Worm (Caenorhabditis elegans) whole organism, L4/young adult: ENCODE data around the gene F56C4.4.

Source experiments
- dao-5 ChIP-seq: sonication (generic microtip); optimal IDR thresholded peaks from 2 replicates; lab custom pipeline; 2016; ENCODE audit warnings: missing genotype, missing genetic modification characterization, moderate library complexity, missing compliant biosample characterization
- him-1 ChIP-seq: sonication (generic microtip); optimal IDR thresholded peaks from 2 replicates; lab custom pipeline; 2016; ENCODE audit warnings: missing genotype, missing genetic modification reagents, missing genetic modification characterization, missing compliant biosample characterization

ce11 chrIV:10656770-10657323 lies 25.8 kb upstream of the F56C4.4 start, which contains the start of gene K08C7.1:
- no peak for TF ChIP-seq him-1
- no peak for TF ChIP-seq dao-5 (tag; lab: Kevin White, UChicago)
